Fruit fly (Drosophila melanogaster) whole organism, pupa: ENCODE data around the gene Sgs5bis.

Experiments used
- CG10348 ChIP-seq: fragments of 200-800 bp; sonication (Bioruptor generic); IDR thresholded peaks from 2 replicates; pipeline ENCODE4 v1.3.6; 2022; ENCODE audit warnings: missing biosample characterization, missing genetic modification characterization
- CG12605 ChIP-seq: fragments of 200-800 bp; sonication (Bioruptor generic); IDR thresholded peaks from 2 replicates; pipeline ENCODE4 v1.3.6; 2022; ENCODE audit warnings: missing biosample characterization, missing genetic modification characterization
- CG13204 ChIP-seq: fragments of 200-800 bp; sonication (Bioruptor generic); optimal IDR thresholded peaks from 2 replicates; lab custom pipeline; 2018; ENCODE audit warnings: missing biosample characterization, mild to moderate bottlenecking, missing genetic modification characterization, moderate library complexity
- CG14655 ChIP-seq: fragments of 200-800 bp; sonication (Bioruptor generic); optimal IDR thresholded peaks from 3 replicates; lab custom pipeline; 2017; ENCODE audit warnings: mild to moderate bottlenecking, missing biosample characterization, missing genetic modification reagents, missing genetic modification characterization
- CG15710 ChIP-seq: fragments of 200-800 bp; sonication (Bioruptor generic); optimal IDR thresholded peaks from 2 replicates; lab custom pipeline; 2018; ENCODE audit warnings: missing biosample characterization, mild to moderate bottlenecking, missing genetic modification characterization, moderate library complexity
- CG17806 ChIP-seq: fragments of 200-800 bp; sonication (Bioruptor generic); optimal IDR thresholded peaks from 2 replicates; lab custom pipeline; 2018; ENCODE audit warnings: missing biosample characterization, mild to moderate bottlenecking, missing genetic modification characterization, moderate library complexity
- CG32121 ChIP-seq: fragments of 200-800 bp; sonication (Bioruptor generic); IDR thresholded peaks from 2 replicates; pipeline ENCODE4 v1.3.6; 2022; ENCODE audit warnings: missing biosample characterization, missing genetic modification characterization
- CG34367 ChIP-seq: fragments of 200-800 bp; sonication (Bioruptor generic); optimal IDR thresholded peaks from 2 replicates; lab custom pipeline; 2018; ENCODE audit warnings: missing biosample characterization, mild to moderate bottlenecking, missing genetic modification characterization
- CG4496 ChIP-seq: fragments of 200-800 bp; sonication (Bioruptor generic); IDR thresholded peaks from 3 replicates; pipeline ENCODE4 v1.3.6; 2022; ENCODE audit warnings: missing biosample characterization, missing genetic modification characterization
- CG8159 ChIP-seq: fragments of 200-800 bp; sonication (Bioruptor generic); optimal IDR thresholded peaks from 3 replicates; lab custom pipeline; 2018; ENCODE audit warnings: missing biosample characterization, mild to moderate bottlenecking, missing genetic modification characterization, moderate library complexity
- CG8301 ChIP-seq: fragments of 200-800 bp; sonication (Bioruptor generic); optimal IDR thresholded peaks from 2 replicates; lab custom pipeline; 2018; ENCODE audit warnings: missing biosample characterization, mild to moderate bottlenecking, missing genetic modification characterization
- CG9948 ChIP-seq: fragments of 200-800 bp; sonication (Bioruptor generic); optimal IDR thresholded peaks from 2 replicates; lab custom pipeline; 2018; ENCODE audit warnings: missing biosample characterization, mild to moderate bottlenecking, missing genetic modification characterization, moderate library complexity
- D1 ChIP-seq: fragments of 200-800 bp; sonication (Bioruptor generic); optimal IDR thresholded peaks from 2 replicates; lab custom pipeline; 2018; ENCODE audit warnings: missing biosample characterization, mild to moderate bottlenecking, missing genetic modification characterization, moderate library complexity
- EcR ChIP-seq: fragments of 200-800 bp; sonication (Bioruptor generic); optimal IDR thresholded peaks from 3 replicates; lab custom pipeline; 2019; ENCODE audit warnings: missing biosample characterization, missing genetic modification characterization, mild to moderate bottlenecking, moderate library complexity, missing genetic modification reagents
- Ets98B ChIP-seq: fragments of 200-800 bp; sonication (Bioruptor generic); IDR thresholded peaks from 2 replicates; pipeline ENCODE4 v1.3.6; 2022; ENCODE audit warnings: missing biosample characterization, missing genetic modification characterization
- Pif1A ChIP-seq: fragments of 200-800 bp; sonication (Bioruptor generic); optimal IDR thresholded peaks from 3 replicates; lab custom pipeline; 2016; ENCODE audit warnings: missing biosample characterization, missing genetic modification characterization
- Pif1B ChIP-seq: fragments of 200-800 bp; sonication (Bioruptor generic); optimal IDR thresholded peaks from 3 replicates; lab custom pipeline; 2016; ENCODE audit warnings: missing biosample characterization, missing genetic modification characterization
- Snoo ChIP-seq: fragments of 200-800 bp; sonication (Bioruptor generic); optimal IDR thresholded peaks from 3 replicates; lab custom pipeline; 2017; ENCODE audit warnings: missing biosample characterization, mild to moderate bottlenecking, missing genetic modification characterization, inconsistent platforms
- fd96Ca ChIP-seq: fragments of 200-800 bp; sonication (Bioruptor generic); IDR thresholded peaks from 3 replicates; pipeline ENCODE4 v1.3.6; 2022; ENCODE audit warnings: missing biosample characterization, missing genetic modification characterization
- gl ChIP-seq: fragments of 200-800 bp; sonication (Bioruptor generic); optimal IDR thresholded peaks from 2 replicates; lab custom pipeline; 2018; ENCODE audit warnings: missing biosample characterization, mild to moderate bottlenecking, missing genetic modification characterization
- rn ChIP-seq: fragments of 200-800 bp; sonication (Bioruptor generic); IDR thresholded peaks from 2 replicates; pipeline ENCODE4 v1.3.6; 2022; ENCODE audit warnings: missing biosample characterization, missing genetic modification characterization

Sgs5bis gene

DNA sequence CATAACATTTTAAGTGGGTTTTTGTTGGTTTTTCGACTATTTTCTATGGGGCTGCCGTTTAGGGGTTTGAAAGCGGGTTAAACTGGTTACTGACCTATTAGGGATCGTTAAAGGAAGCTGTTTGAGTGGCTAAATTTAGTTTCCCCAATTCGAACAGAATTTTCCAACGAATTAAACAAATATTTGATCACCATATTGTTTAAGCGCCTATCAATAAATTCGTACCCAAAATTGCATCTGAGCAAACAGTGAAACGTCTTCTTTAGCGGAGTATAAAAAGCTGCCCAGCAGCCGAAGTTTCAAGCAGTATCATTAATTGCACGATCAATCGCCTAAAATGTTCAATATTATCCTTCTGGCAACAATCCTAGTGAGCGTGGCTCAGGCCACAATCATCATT, at the start of gene Sgs5bis:
Sgs5bis (plus strand) TSS at position 301 of the 400 bp plus-strand sequence.
- TF ChIP-seq CG4496 (GFP tag; lab: Robert Waterston, UW) (no peak), D1 (tag; lab: Kevin White, UChicago) (no peak), Pif1B (GFP tag; lab: Kevin White, UChicago) (no peak), CG10348 (GFP tag; lab: Robert Waterston, UW) (no peak), EcR (GFP tag; lab: Kevin White, UChicago) (no peak), Pif1A (GFP tag; lab: Kevin White, UChicago) (no peak), CG8159 (tag; lab: Kevin White, UChicago) (no peak), CG8301 (tag; lab: Kevin White, UChicago) (no peak), Snoo (tag; lab: Kevin White, UChicago) (no peak), fd96Ca (no peak), CG17806 (tag; lab: Kevin White, UChicago) (no peak), CG34367 (tag; lab: Kevin White, UChicago) (no peak), rn (no peak), CG15710 (tag; lab: Kevin White, UChicago) (no peak), Ets98B (no peak), CG12605 (GFP tag; lab: Robert Waterston, UW) (no peak)

DNA sequence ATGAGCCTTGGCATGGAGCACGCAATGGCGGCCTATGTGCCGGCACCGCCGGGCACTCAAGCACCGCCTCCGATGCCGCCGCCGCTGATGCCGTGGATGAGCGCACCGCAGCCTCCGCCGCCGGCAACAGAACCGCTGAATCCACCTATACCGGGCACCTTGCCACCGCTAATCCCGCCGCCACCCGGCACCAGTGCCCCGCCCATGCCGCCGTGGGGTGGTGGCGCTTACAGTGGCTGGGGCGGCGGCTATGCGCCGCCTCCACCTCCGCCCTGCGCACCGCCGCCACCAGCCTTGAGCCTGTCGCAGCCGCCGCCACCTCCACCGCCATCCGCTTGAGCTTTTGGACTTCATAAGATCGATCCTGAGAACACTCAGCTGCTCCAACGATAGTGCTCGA, 49.6 kb upstream of the Sgs5bis start:
- TF ChIP-seq Pif1A (GFP tag; lab: Kevin White, UChicago) (no peak), CG8159 (tag; lab: Kevin White, UChicago) (no peak), D1 (tag; lab: Kevin White, UChicago) (no peak), Ets98B (no peak), CG13204 (GFP tag; lab: Kevin White, UChicago) (no peak), Pif1B (GFP tag; lab: Kevin White, UChicago) (no peak), CG4496 (GFP tag; lab: Robert Waterston, UW) (no peak), CG32121 (GFP tag; lab: Robert Waterston, UW) (no peak), Snoo (tag; lab: Kevin White, UChicago) (no peak), EcR (GFP tag; lab: Kevin White, UChicago) (no peak), CG34367 (tag; lab: Kevin White, UChicago) (no peak), CG15710 (tag; lab: Kevin White, UChicago) (no peak), CG8301 (tag; lab: Kevin White, UChicago) (no peak)

DNA sequence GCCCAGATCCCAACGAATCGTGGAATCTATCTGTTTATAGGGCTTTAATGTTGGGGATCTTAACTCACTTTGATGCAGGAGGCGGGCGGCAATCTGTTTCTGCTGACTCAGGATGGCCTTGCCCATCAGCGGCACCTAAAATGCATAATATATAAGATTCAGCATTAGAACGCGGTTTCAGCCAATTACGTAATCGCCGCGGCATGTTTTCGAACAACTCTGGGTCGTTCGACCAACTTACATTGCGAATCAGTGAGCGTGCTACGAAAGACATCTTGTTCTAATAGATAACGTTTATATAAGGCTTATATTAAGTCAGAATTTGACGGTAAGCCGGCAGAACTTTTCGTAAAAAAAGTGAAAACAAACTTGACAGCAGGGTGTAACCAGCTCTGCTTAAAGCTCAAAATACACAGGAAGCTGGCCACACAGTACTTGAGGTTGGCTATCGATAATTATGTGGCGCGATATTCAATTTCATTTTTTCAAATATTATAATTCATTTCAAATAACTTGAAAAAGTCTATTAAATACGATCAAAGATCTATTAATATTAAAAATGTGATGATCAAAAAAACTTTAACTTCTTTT, 48.0 kb upstream of the Sgs5bis start, which contains the start of gene Prx3:
Prx3 (minus strand) TSS at position 417 of the 591 bp plus-strand sequence.
- TF ChIP-seq Pif1B (GFP tag; lab: Kevin White, UChicago), result no peak
- no peak for TF ChIP-seq fd96Ca
- TF ChIP-seq CG12605 (GFP tag; lab: Robert Waterston, UW), result no peak
- no peak for TF ChIP-seq CG9948
- TF ChIP-seq CG14655 (GFP tag; lab: Kevin White, UChicago), result no peak

DNA sequence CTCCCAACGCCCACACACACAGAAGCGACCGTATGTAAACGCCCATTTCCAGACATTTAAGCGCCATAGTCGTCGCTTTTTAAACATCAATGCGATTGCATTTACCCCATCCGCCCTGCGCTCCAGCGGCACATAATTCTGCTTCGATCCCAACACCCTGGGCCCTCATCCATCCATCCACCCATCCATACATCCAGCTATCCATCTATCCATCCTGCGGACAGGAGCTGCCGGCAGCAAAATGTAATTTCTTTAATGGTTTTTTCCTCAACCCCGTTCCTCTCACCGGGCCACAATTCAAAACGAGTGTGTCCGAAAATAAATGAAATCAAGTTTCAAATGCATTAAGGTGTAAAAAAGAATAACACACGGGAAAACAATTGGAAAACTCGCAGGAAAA, 44.2 kb upstream of the Sgs5bis start:
- TF ChIP-seq EcR (GFP tag; lab: Kevin White, UChicago), result no peak

DNA sequence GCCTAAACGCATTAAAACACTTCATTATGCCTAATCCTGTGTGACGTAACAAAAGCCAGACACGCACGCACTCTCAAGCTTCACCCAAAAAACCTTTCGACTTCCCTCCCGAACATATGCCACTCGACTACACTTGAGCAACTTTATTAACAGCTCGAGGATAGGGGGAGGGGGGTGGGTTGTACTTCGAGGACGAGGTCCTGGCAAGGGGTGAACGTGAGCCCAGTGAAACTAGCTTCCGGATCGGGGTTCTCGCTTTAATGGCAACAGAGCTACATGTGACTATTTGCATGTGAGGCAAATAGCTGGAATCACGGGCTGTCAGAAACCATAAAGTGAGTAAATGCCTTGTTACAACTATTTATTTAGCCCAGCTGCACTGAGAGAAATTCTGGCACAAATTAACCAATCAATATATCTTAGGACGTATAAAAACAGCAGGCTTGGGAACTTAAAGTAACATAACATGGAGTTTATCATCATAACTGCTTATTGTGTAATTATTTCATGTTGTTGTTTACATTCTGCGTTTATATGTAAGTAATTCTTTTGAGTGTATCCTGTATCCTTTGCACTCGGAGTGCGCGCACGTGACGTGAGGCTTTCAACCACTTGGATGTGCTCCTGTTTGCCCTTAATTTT, 43.2 kb upstream of the Sgs5bis start:
- no peak for TF ChIP-seq CG32121 (GFP tag; lab: Robert Waterston, UW)
- no peak for TF ChIP-seq Pif1B (GFP tag; lab: Kevin White, UChicago)
- no peak for TF ChIP-seq Snoo (tag; lab: Kevin White, UChicago)
- TF ChIP-seq gl (tag; lab: Kevin White, UChicago), result no peak
- no peak for TF ChIP-seq CG14655 (GFP tag; lab: Kevin White, UChicago)
- TF ChIP-seq CG34367 (tag; lab: Kevin White, UChicago), result no peak
- TF ChIP-seq CG8159 (tag; lab: Kevin White, UChicago), result no peak
- no peak for TF ChIP-seq CG15710 (tag; lab: Kevin White, UChicago)
- TF ChIP-seq CG8301 (tag; lab: Kevin White, UChicago), result no peak
- no peak for TF ChIP-seq CG9948
- no peak for TF ChIP-seq rn
- TF ChIP-seq fd96Ca, result no peak

- 0 out of 3 replicates have a peak, but pooled peaks have one; percentile 20 for TF ChIP-seq fd96Ca
- TF ChIP-seq Pif1A (GFP tag; lab: Kevin White, UChicago), result no peak
Measured at dm6 chr3R:17557487-17557886, 36.7 kb upstream of the Sgs5bis start.

- TF ChIP-seq Snoo (tag; lab: Kevin White, UChicago) (no peak), CG15710 (tag; lab: Kevin White, UChicago) (no peak), rn (no peak), CG8159 (tag; lab: Kevin White, UChicago) (no peak), fd96Ca (no peak), CG17806 (tag; lab: Kevin White, UChicago) (no peak), CG4496 (GFP tag; lab: Robert Waterston, UW) (no peak), CG9948 (no peak), CG34367 (tag; lab: Kevin White, UChicago) (no peak), Pif1A (GFP tag; lab: Kevin White, UChicago) (no peak)
Measured at dm6 chr3R:17558630-17559029, 35.6 kb upstream of the Sgs5bis start, which contains the start of gene Hmx. Hmx (plus strand) TSS chr3R:17558930.
